Worm (Caenorhabditis elegans): ENCODE measurements around the gene col-43.

col-43 gene

ce11 chrV:8031121-8031520 lies 19.6 kb downstream of the col-43 start, which contains the start of gene vars-1 (continued):
- TF ChIP-seq ets-4 (GFP tag; optimal IDR thresholded peaks at IDR 0.05) (no peak), snpc-3.4 (tag; optimal IDR thresholded peaks at IDR 0.05) (no peak), cebp-1 (GFP tag; IDR thresholded peaks at IDR 0.05) (no peak), cebp-1 (tag; optimal IDR thresholded peaks at IDR 0.05) (peak; percentile 42), egl-18 (GFP tag; IDR thresholded peaks at IDR 0.05) (no peak), ceh-27 (GFP tag; optimal IDR thresholded peaks at IDR 0.05) (no peak), T26A5.8 (tag; optimal IDR thresholded peaks at IDR 0.05) (no peak), ztf-18 (tag; optimal IDR thresholded peaks at IDR 0.05) (no peak), C17E4.6 (GFP tag; IDR thresholded peaks at IDR 0.05) (no peak), rpc-1 (optimal IDR thresholded peaks at IDR 0.05) (no peak), rpc-1 (tag; optimal IDR thresholded peaks at IDR 0.05) (no peak), nfya-1 (tag; optimal IDR thresholded peaks at IDR 0.05; ENCODE audit: borderline replicate concordance, insufficient read depth) (no peak), mxl-1 (tag; optimal IDR thresholded peaks at IDR 0.05) (no peak), F37B4.10 (GFP tag; IDR thresholded peaks at IDR 0.05) (no peak), ceh-58 (GFP tag; IDR thresholded peaks at IDR 0.05) (no peak), chd-7 (tag; optimal IDR thresholded peaks at IDR 0.05) (no peak), rcor-1 (GFP tag; IDR thresholded peaks at IDR 0.05) (no peak), F57A8.1 (GFP tag; optimal IDR thresholded peaks at IDR 0.05) (no peak), madf-10 (tag; optimal IDR thresholded peaks at IDR 0.05) (no peak), let-526 (GFP tag; IDR thresholded peaks at IDR 0.05) (no peak), B0261.1 (tag; optimal IDR thresholded peaks at IDR 0.05) (no peak), K11D2.4 (GFP tag; IDR thresholded peaks at IDR 0.05) (no peak), gei-17 (GFP tag; optimal IDR thresholded peaks at IDR 0.05) (no peak), efl-1 (GFP tag; optimal IDR thresholded peaks at IDR 0.05) (peak; percentile 69), ztf-28 (GFP tag; IDR thresholded peaks at IDR 0.05) (no peak), ZK185.1 (tag; optimal IDR thresholded peaks at IDR 0.05; ENCODE audit: poor library complexity, severe bottlenecking) (no peak), F52B5.7 (tag; optimal IDR thresholded peaks at IDR 0.05) (no peak), lin-40 (tag; optimal IDR thresholded peaks at IDR 0.05) (no peak), ztf-22 (GFP tag; optimal IDR thresholded peaks at IDR 0.05) (no peak), zfh-2 (GFP tag; conservative IDR thresholded peaks at IDR 0.05) (no peak), F22D6.2 (tag; optimal IDR thresholded peaks at IDR 0.05) (no peak), aptf-2 (GFP tag; conservative IDR thresholded peaks at IDR 0.05) (no peak), hlh-26 (GFP tag; conservative IDR thresholded peaks at IDR 0.05) (no peak), nfya-2 (GFP tag; IDR thresholded peaks at IDR 0.05) (no peak), rec-8 (tag; optimal IDR thresholded peaks at IDR 0.05) (no peak), madf-3 (GFP tag; IDR thresholded peaks at IDR 0.05) (0 out of 2 replicates have a peak, but pooled peaks have one; percentile 3), lsy-27 (tag; optimal IDR thresholded peaks at IDR 0.05; ENCODE audit: borderline replicate concordance, insufficient read depth) (no peak), egl-44 (GFP tag; IDR thresholded peaks at IDR 0.05) (no peak), aptf-3 (GFP tag; IDR thresholded peaks at IDR 0.05) (no peak), Y56A3A.18 (GFP tag; IDR thresholded peaks at IDR 0.05) (0 out of 2 replicates have a peak, but pooled peaks have one; percentile 26), B0336.3 (GFP tag; IDR thresholded peaks at IDR 0.05) (peak; percentile 55)
